Fruit fly (Drosophila melanogaster): ENCODE measurements around the gene Myo61F.

The Myo61F gene

DNA sequence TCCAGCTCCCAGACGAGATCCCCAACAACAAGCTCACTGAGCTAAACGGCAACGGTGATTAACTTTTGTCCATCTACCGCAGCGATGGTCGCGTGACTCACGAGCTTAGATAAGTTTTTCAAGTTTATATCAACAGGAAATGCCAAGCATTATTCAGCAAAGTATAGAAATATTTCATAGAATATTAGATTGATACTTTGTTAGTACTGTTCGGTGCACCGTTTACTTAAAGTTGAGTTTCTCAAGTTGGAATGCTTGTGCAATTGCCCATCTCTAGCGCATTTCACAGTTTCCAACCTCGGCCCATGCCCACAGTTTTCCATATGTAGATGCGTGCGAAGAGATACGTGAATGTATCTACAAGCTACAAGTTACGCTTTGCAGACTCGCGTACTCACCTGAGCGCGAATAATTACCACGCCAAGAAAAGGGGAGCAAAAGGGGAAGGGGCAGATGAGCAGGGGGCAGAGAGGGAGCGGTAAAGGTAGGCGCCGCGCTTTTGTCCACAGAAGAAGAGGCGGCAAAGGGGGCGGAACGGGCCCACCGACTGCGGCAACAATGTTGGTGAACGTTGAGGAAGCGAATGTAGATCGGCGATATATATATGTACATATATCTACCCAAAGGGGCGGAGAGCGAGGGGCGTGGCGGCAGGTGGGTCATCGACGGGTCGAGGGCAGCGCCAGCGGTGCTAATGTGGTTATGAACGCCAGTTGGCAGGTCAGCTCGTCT, 57.9 kb downstream of the Myo61F start (continued):
- TF ChIP-seq CG10366 (GFP tag; IDR thresholded peaks at IDR 0.05) (peak; percentile 71), CG13624 (GFP tag; optimal IDR thresholded peaks at IDR 0.05) (no peak), CG12299 (tag; optimal IDR thresholded peaks at IDR 0.05) (no peak), salm (tag; optimal IDR thresholded peaks at IDR 0.05) (peak; percentile 26), YL-1 (GFP tag; optimal IDR thresholded peaks at IDR 0.05) (no peak), trem (tag; optimal IDR thresholded peaks at IDR 0.05) (no peak), Vsx1 (GFP tag; optimal IDR thresholded peaks at IDR 0.05) (no peak), CG31365 (tag; optimal IDR thresholded peaks at IDR 0.05) (no peak), CG15269 (tag; optimal IDR thresholded peaks at IDR 0.05) (peak; percentile 68), gsb-n (tag; optimal IDR thresholded peaks at IDR 0.05) (peak; percentile 4), ken (GFP tag; IDR thresholded peaks at IDR 0.05) (peak; percentile 65; the same call in 2 of the 3 replicates), CG9932 (GFP tag; IDR thresholded peaks at IDR 0.05) (no peak), wek (GFP tag; optimal IDR thresholded peaks at IDR 0.05) (no peak), sima (GFP tag; optimal IDR thresholded peaks at IDR 0.05) (no peak), CrebB (tag; optimal IDR thresholded peaks at IDR 0.05) (no peak), CG5953 (GFP tag; IDR thresholded peaks at IDR 0.05) (peak; percentile 28; the same call in 1 of the 2 replicates), ase (GFP tag; IDR thresholded peaks at IDR 0.05) (no peak), Fer1 (GFP tag; optimal IDR thresholded peaks at IDR 0.05) (peak; percentile 18), p53 (GFP tag; optimal IDR thresholded peaks at IDR 0.05) (no peak), Nf-YA (GFP tag; IDR thresholded peaks at IDR 0.05) (no peak), ab (GFP tag; optimal IDR thresholded peaks at IDR 0.05) (no peak), bowl (GFP tag; IDR thresholded peaks at IDR 0.05) (0 out of 2 replicates have a peak, but pooled peaks have one; percentile 24), CG5245 (GFP tag; optimal IDR thresholded peaks at IDR 0.05) (no peak), CG4820 (GFP tag; optimal IDR thresholded peaks at IDR 0.05) (peak; percentile 21), dm (GFP tag; optimal IDR thresholded peaks at IDR 0.05) (no peak), Dad (GFP tag; optimal IDR thresholded peaks at IDR 0.05) (peak; percentile 36), chif (GFP tag; optimal IDR thresholded peaks at IDR 0.05) (peak; percentile 31 to 35), dysf (GFP tag; IDR thresholded peaks at IDR 0.05) (peak; percentile 69), CG1647 (GFP tag; optimal IDR thresholded peaks at IDR 0.05) (peak; percentile 50), Gug (GFP tag; IDR thresholded peaks at IDR 0.05) (peak; percentile 32; the same call in 1 of the 4 replicates), gem (tag; optimal IDR thresholded peaks at IDR 0.05) (peak; percentile 65), nau (GFP tag; optimal IDR thresholded peaks at IDR 0.05) (no peak), Tbp (GFP tag; optimal IDR thresholded peaks at IDR 0.05) (no peak), kay (GFP tag; optimal IDR thresholded peaks at IDR 0.05) (peak; percentile 4), Oaz (GFP tag; IDR thresholded peaks at IDR 0.05) (no peak), CG33557 (GFP tag; optimal IDR thresholded peaks at IDR 0.05) (no peak), CG5180 (GFP tag; optimal IDR thresholded peaks at IDR 0.05) (no peak), Dip3 (GFP tag; optimal IDR thresholded peaks at IDR 0.05) (no peak), Trl (optimal IDR thresholded peaks at IDR 0.05) (no peak), Trl (GFP tag; optimal IDR thresholded peaks at IDR 0.05) (peak; percentile 30), en (GFP tag; optimal IDR thresholded peaks at IDR 0.05) (no peak), Med (GFP tag) (peak; percentile 79), CG6854 (GFP tag; optimal IDR thresholded peaks at IDR 0.05) (no peak), abd-A (tag; optimal IDR thresholded peaks at IDR 0.05) (no peak), run (tag; optimal IDR thresholded peaks at IDR 0.05) (peak; percentile 2), CG4360 (GFP tag; IDR thresholded peaks at IDR 0.05) (no peak), Hey (tag; optimal IDR thresholded peaks at IDR 0.05) (no peak), zen2 (GFP tag; IDR thresholded peaks at IDR 0.05; ENCODE audit: partially characterized antibody) (peak; percentile 35; the same call in 1 of the 3 replicates), fd3F (GFP tag; optimal IDR thresholded peaks at IDR 0.05) (no peak), CG1603 (tag; optimal IDR thresholded peaks at IDR 0.05) (peak; percentile 68), klu (GFP tag; IDR thresholded peaks at IDR 0.05) (no peak)

All from whole organism, embryonic.